Worm (Caenorhabditis elegans) whole organism, L4 larva: ENCODE data around the gene C43F9.5.

ENCODE experiments used
- R02D3.7 ChIP-seq: fragments of 150-350 bp; sonication (generic microtip); optimal IDR thresholded peaks from 3 replicates; lab custom pipeline; 2014; ENCODE audit warnings: missing biosample characterization, missing genetic modification characterization
- Y48G9A.11 ChIP-seq: fragments of 200-800 bp; sonication (Bioruptor generic); IDR thresholded peaks from 2 replicates; pipeline ENCODE4 v1.3.6; 2022; ENCODE audit warnings: missing genetic modification reagents, missing genetic modification characterization, missing compliant biosample characterization
- Y75B8A.6 ChIP-seq: fragments of 200-800 bp; sonication (Bioruptor generic); IDR thresholded peaks from 2 replicates; pipeline ENCODE4 v1.3.6; 2022; ENCODE audit warnings: missing genetic modification reagents, missing genetic modification characterization, missing compliant biosample characterization
- ZK546.5 ChIP-seq, 2 experiments: sonication (generic microtip); optimal IDR thresholded peaks; 2 replicates each; lab custom pipeline; 2017; ENCODE audit warnings: missing biosample characterization in 2 of 2, missing genetic modification characterization in 2 of 2
- egl-43 ChIP-seq: fragments of 200-800 bp; sonication (Bioruptor generic); IDR thresholded peaks from 2 replicates; pipeline ENCODE4 v1.3.6; 2022; ENCODE audit warnings: missing genetic modification reagents, missing genetic modification characterization, missing compliant biosample characterization
- mdl-1 ChIP-seq, 2 experiments: fragments of 150-350 bp in 1 of 2; sonication (generic microtip) in 1 of 2; optimal IDR thresholded peaks; 2 replicates each; lab custom pipeline; 2014 to 2017; ENCODE audit warnings: missing biosample characterization in 2 of 2, missing genetic modification characterization in 2 of 2
- nhr-28 ChIP-seq: fragments of 150-350 bp; optimal IDR thresholded peaks from 2 replicates; lab custom pipeline; 2014; ENCODE audit warnings: missing biosample characterization, missing genetic modification characterization
- skn-1 ChIP-seq: fragments of 150-350 bp; optimal IDR thresholded peaks from 2 replicates; lab custom pipeline; 2014; ENCODE audit warnings: missing biosample characterization, missing genetic modification characterization
- zfp-3 ChIP-seq: fragments of 200-800 bp; sonication (Bioruptor generic); conservative IDR thresholded peaks from 2 replicates; pipeline ENCODE4 v1.3.6; 2022; ENCODE audit warnings: missing genetic modification reagents, missing genetic modification characterization, missing compliant biosample characterization
- ztf-11 ChIP-seq: fragments of 150-350 bp; optimal IDR thresholded peaks from 2 replicates; lab custom pipeline; 2014; ENCODE audit warnings: missing biosample characterization, missing genetic modification characterization

- no peak for TF ChIP-seq Y48G9A.11 (GFP tag; lab: Robert Waterston, UW)
- TF ChIP-seq ztf-11 (tag; lab: Kevin White, UChicago) = no peak
- TF ChIP-seq nhr-28 (tag; lab: Kevin White, UChicago) = peak; percentile 18
- TF ChIP-seq egl-43 (GFP tag; lab: Robert Waterston, UW) = no peak
- TF ChIP-seq zfp-3 (GFP tag; lab: Robert Waterston, UW) = no peak
- TF ChIP-seq Y75B8A.6 (GFP tag; lab: Robert Waterston, UW) = no peak
- no peak for TF ChIP-seq ZK546.5 (tag; optimal IDR thresholded peaks at IDR 0.05; lab: Kevin White, UChicago)
- no peak for TF ChIP-seq skn-1 (tag; lab: Kevin White, UChicago)
- no peak for TF ChIP-seq mdl-1 (tag; optimal IDR thresholded peaks at IDR 0.05; lab: Kevin White, UChicago)
- TF ChIP-seq R02D3.7 (tag; lab: Kevin White, UChicago) = no peak
Observed at ce11 chrIV:10542283-10542682, 48.3 kb downstream of the C43F9.5 start.
